Worm (Caenorhabditis elegans) whole organism, early embryonic: ENCODE results near the gene abhd-5.2.

Source experiments
- B0310.2 ChIP-seq: sonication (generic microtip); optimal IDR thresholded peaks from 2 replicates; lab custom pipeline; 2016; ENCODE audit warnings: mild to moderate bottlenecking, missing genetic modification characterization, missing compliant biosample characterization
- F13C5.2 ChIP-seq: sonication (generic microtip); optimal IDR thresholded peaks from 2 replicates; lab custom pipeline; 2017; ENCODE audit warnings: mild to moderate bottlenecking, missing genetic modification characterization, inconsistent platforms, missing compliant biosample characterization
- aly-1 ChIP-seq: sonication (generic microtip); optimal IDR thresholded peaks from 2 replicates; lab custom pipeline; 2016; ENCODE audit warnings: missing genetic modification characterization, missing compliant biosample characterization
- ama-1 ChIP-seq: fragments of 150-350 bp; optimal IDR thresholded peaks from 2 replicates; lab custom pipeline; 2014
- ceh-13 ChIP-seq: fragments of 200-800 bp; sonication (Bioruptor generic); optimal IDR thresholded peaks from 2 replicates; lab custom pipeline; 2018; ENCODE audit warnings: mild to moderate bottlenecking, missing genetic modification characterization, missing compliant biosample characterization
- ceh-36 ChIP-seq: sonication (generic microtip); optimal IDR thresholded peaks from 2 replicates; lab custom pipeline; 2016; ENCODE audit warnings: missing genetic modification characterization, inconsistent platforms, missing compliant biosample characterization
- ets-7 ChIP-seq: sonication (generic microtip); optimal IDR thresholded peaks from 2 replicates; lab custom pipeline; 2016; ENCODE audit warnings: missing genotype, missing genetic modification characterization, missing compliant biosample characterization
- flt-1 ChIP-seq: fragments of 200-800 bp; sonication (Bioruptor generic); IDR thresholded peaks from 2 replicates; pipeline ENCODE4 v1.3.6; 2022; ENCODE audit warnings: missing genetic modification characterization, missing compliant biosample characterization
- hmbx-1 ChIP-seq: sonication (generic microtip); optimal IDR thresholded peaks from 2 replicates; lab custom pipeline; 2016; ENCODE audit warnings: mild to moderate bottlenecking, missing genetic modification characterization, missing compliant biosample characterization
- hmg-4 ChIP-seq: fragments of 200-800 bp; sonication (Bioruptor generic); optimal IDR thresholded peaks from 2 replicates; lab custom pipeline; 2018; ENCODE audit warnings: mild to moderate bottlenecking, missing genetic modification characterization, missing compliant biosample characterization
- hnd-1 ChIP-seq: sonication (generic microtip); optimal IDR thresholded peaks from 2 replicates; lab custom pipeline; 2016; ENCODE audit warnings: missing genetic modification characterization, missing compliant biosample characterization
- pes-1 ChIP-seq: fragments of 200-800 bp; sonication (Bioruptor generic); IDR thresholded peaks from 2 replicates; pipeline ENCODE4 v1.3.6; 2022; ENCODE audit warnings: missing genetic modification reagents, missing genetic modification characterization, missing compliant biosample characterization
- scrt-1 ChIP-seq: fragments of 200-800 bp; sonication (Bioruptor generic); IDR thresholded peaks from 2 replicates; pipeline ENCODE4 v1.3.6; 2022; ENCODE audit warnings: missing genetic modification characterization, missing compliant biosample characterization
- sea-1 ChIP-seq: fragments of 200-800 bp; sonication (Bioruptor generic); conservative IDR thresholded peaks from 2 replicates; pipeline ENCODE4 v1.3.6; 2022; ENCODE audit warnings: missing genetic modification characterization, missing compliant biosample characterization
- tbx-11 ChIP-seq: fragments of 200-800 bp; sonication (Bioruptor generic); IDR thresholded peaks from 2 replicates; pipeline ENCODE4 v1.3.6; 2022; ENCODE audit warnings: missing genetic modification characterization, missing compliant biosample characterization
- tbx-37 ChIP-seq: fragments of 200-800 bp; sonication (Bioruptor generic); conservative IDR thresholded peaks from 2 replicates; pipeline ENCODE4 v1.3.6; 2022; ENCODE audit warnings: missing genetic modification reagents, missing genetic modification characterization, missing compliant biosample characterization
- tra-4 ChIP-seq: sonication (generic microtip); optimal IDR thresholded peaks from 2 replicates; lab custom pipeline; 2017; ENCODE audit warnings: missing genetic modification characterization, missing compliant biosample characterization

abhd-5.2 gene

ce11 chrV:4889976-4890479 lies 45.5 kb downstream of the abhd-5.2 start, which contains the start of gene T19H12.2:
Gene T19H12.2 (plus strand): TSS chrV:4890429.
- TF ChIP-seq ceh-36 (tag; lab: Kevin White, UChicago) (no peak), flt-1 (GFP tag; lab: Robert Waterston, UW) (no peak), hmg-4 (GFP tag; lab: Kevin White, UChicago) (no peak), tra-4 (tag; lab: Kevin White, UChicago) (no peak), ceh-13 (no peak), tbx-11 (no peak), F13C5.2 (no peak), hnd-1 (tag; lab: Kevin White, UChicago) (no peak), scrt-1 (GFP tag; lab: Robert Waterston, UW) (no peak), tbx-37 (GFP tag; lab: Robert Waterston, UW) (no peak), hmbx-1 (tag; lab: Kevin White, UChicago) (no peak), B0310.2 (tag; lab: Kevin White, UChicago) (no peak), ama-1 (lab: Kevin White, UChicago) (no peak), aly-1 (no peak), ets-7 (tag; lab: Kevin White, UChicago) (no peak)

- no peak for TF ChIP-seq pes-1 (GFP tag; lab: Robert Waterston, UW)
These were observed 46.3 kb downstream of the abhd-5.2 start for ce11 chrV:4890781-4891180.

ce11 chrV:4891305-4891704 lies 46.8 kb downstream of the abhd-5.2 start:
- TF ChIP-seq pes-1 (GFP tag; lab: Robert Waterston, UW) (no peak), hmg-4 (GFP tag; lab: Kevin White, UChicago) (no peak), aly-1 (no peak), hnd-1 (tag; lab: Kevin White, UChicago) (no peak), tra-4 (tag; lab: Kevin White, UChicago) (no peak), flt-1 (GFP tag; lab: Robert Waterston, UW) (no peak), ceh-13 (no peak), tbx-37 (GFP tag; lab: Robert Waterston, UW) (no peak), sea-1 (no peak), ama-1 (lab: Kevin White, UChicago) (no peak), ets-7 (tag; lab: Kevin White, UChicago) (no peak), ceh-36 (tag; lab: Kevin White, UChicago) (no peak), hmbx-1 (tag; lab: Kevin White, UChicago) (no peak), tbx-11 (no peak), scrt-1 (GFP tag; lab: Robert Waterston, UW) (no peak), F13C5.2 (no peak), B0310.2 (tag; lab: Kevin White, UChicago) (no peak)

ce11 chrV:4894971-4895370 lies 50.5 kb downstream of the abhd-5.2 start, which contains the start of gene ugt-11:
Gene ugt-11 (minus strand): TSS chrV:4895071.
- TF ChIP-seq ceh-36 (tag; lab: Kevin White, UChicago) (no peak), tbx-11 (no peak), ets-7 (tag; lab: Kevin White, UChicago) (no peak), scrt-1 (GFP tag; lab: Robert Waterston, UW) (no peak), hnd-1 (tag; lab: Kevin White, UChicago) (no peak), hmbx-1 (tag; lab: Kevin White, UChicago) (no peak), B0310.2 (tag; lab: Kevin White, UChicago) (no peak), pes-1 (GFP tag; lab: Robert Waterston, UW) (no peak), tbx-37 (GFP tag; lab: Robert Waterston, UW) (no peak), hmg-4 (GFP tag; lab: Kevin White, UChicago) (no peak), flt-1 (GFP tag; lab: Robert Waterston, UW) (no peak), F13C5.2 (no peak)

ce11 chrV:4895744-4896143 lies 51.3 kb downstream of the abhd-5.2 start, which contains the start of gene ugt-9:
Gene ugt-9 (plus strand): TSS chrV:4896048.
- TF ChIP-seq scrt-1 (GFP tag; lab: Robert Waterston, UW) (no peak), tbx-37 (GFP tag; lab: Robert Waterston, UW) (no peak), tra-4 (tag; lab: Kevin White, UChicago) (no peak), ceh-36 (tag; lab: Kevin White, UChicago) (no peak), B0310.2 (tag; lab: Kevin White, UChicago) (no peak), ama-1 (lab: Kevin White, UChicago) (no peak), sea-1 (no peak)
